Fruit fly (Drosophila melanogaster): ENCODE data around the gene CG12708.

Gene CG12708

DNA sequence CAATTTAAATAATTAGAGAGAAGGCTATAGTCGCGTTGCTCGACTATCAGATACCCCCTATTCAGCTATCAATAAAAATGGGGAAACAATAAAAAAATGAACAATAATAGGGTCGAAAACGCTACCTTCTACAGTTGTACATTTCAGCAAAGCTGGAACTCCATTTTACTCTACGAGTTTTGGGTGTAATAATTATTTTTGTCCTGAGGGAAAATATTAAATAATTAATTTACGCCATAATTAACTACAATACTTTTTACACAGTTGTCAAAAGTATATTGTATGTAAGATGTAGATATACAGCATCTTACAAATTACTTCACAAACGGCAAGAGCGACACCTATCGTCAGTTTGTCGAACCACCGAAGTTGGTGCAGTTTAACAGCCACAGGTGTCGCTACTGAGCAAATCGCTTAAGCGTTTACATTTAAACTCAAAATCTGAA lies 21.9 kb upstream of the CG12708 start (continued):
- TF ChIP-seq pnt (GFP tag; optimal IDR thresholded peaks at IDR 0.05) (peak; percentile 17), HLH54F (GFP tag; optimal IDR thresholded peaks at IDR 0.05) (peak; percentile 20), Bdp1 (GFP tag; optimal IDR thresholded peaks at IDR 0.05) (no peak), lbe (GFP tag; optimal IDR thresholded peaks at IDR 0.05) (no peak), chinmo (GFP tag; IDR thresholded peaks at IDR 0.05; ENCODE audit: partially characterized antibody) (0 out of 4 replicates have a peak, but pooled peaks have one; percentile 63), CG15601 (tag; optimal IDR thresholded peaks at IDR 0.05) (peak; percentile 34), sd (tag; optimal IDR thresholded peaks at IDR 0.05) (no peak), tin (GFP tag; optimal IDR thresholded peaks at IDR 0.05) (peak; percentile 42), dmrt11E (tag; optimal IDR thresholded peaks at IDR 0.05) (peak; percentile 25), unpg (GFP tag; optimal IDR thresholded peaks at IDR 0.05) (peak; percentile 32), Side (GFP tag; optimal IDR thresholded peaks at IDR 0.05) (no peak), Blimp-1 (GFP tag; optimal IDR thresholded peaks at IDR 0.05) (peak; percentile 4), ems (GFP tag; optimal IDR thresholded peaks at IDR 0.05) (no peak), vnd (GFP tag; IDR thresholded peaks at IDR 0.05; ENCODE audit: partially characterized antibody) (peak; percentile 75), CG17568 (GFP tag; optimal IDR thresholded peaks at IDR 0.05) (no peak), sna (GFP tag; IDR thresholded peaks at IDR 0.05; ENCODE audit: partially characterized antibody) (peak; percentile 76), CG3995 (GFP tag; optimal IDR thresholded peaks at IDR 0.05) (no peak), sima (GFP tag; optimal IDR thresholded peaks at IDR 0.05) (no peak), CG1603 (tag; optimal IDR thresholded peaks at IDR 0.05) (peak; percentile 50), Doc2 (GFP tag; IDR thresholded peaks at IDR 0.05) (no peak), da (GFP tag; optimal IDR thresholded peaks at IDR 0.05) (no peak), Nf-YB (GFP tag; optimal IDR thresholded peaks at IDR 0.05) (no peak), Hsf (GFP tag; optimal IDR thresholded peaks at IDR 0.05) (peak; percentile 63), h (optimal IDR thresholded peaks at IDR 0.05) (no peak), CG30020 (tag; optimal IDR thresholded peaks at IDR 0.05) (no peak), bsh (GFP tag; optimal IDR thresholded peaks at IDR 0.05) (peak in 1 of 2 experiments; percentile 41), CG42726 (GFP tag; IDR thresholded peaks at IDR 0.05; ENCODE audit: partially characterized antibody) (peak; percentile 60), CG12236 (GFP tag; optimal IDR thresholded peaks at IDR 0.05) (no peak), TFAM (GFP tag; optimal IDR thresholded peaks at IDR 0.05) (no peak), Dip2 (GFP tag; IDR thresholded peaks at IDR 0.05) (no peak), gt (GFP tag; IDR thresholded peaks at IDR 0.05) (no peak), HLH4C (GFP tag; IDR thresholded peaks at IDR 0.05; ENCODE audit: partially characterized antibody) (peak; percentile 94), CG14441 (GFP tag; IDR thresholded peaks at IDR 0.05) (peak; percentile 41; the same call in 1 of the 2 replicates), nmo (GFP tag; optimal IDR thresholded peaks at IDR 0.05) (peak; percentile 38), D (optimal IDR thresholded peaks at IDR 0.05) (no peak), D (GFP tag; optimal IDR thresholded peaks at IDR 0.05) (no peak), CG2129 (GFP tag; IDR thresholded peaks at IDR 0.05; ENCODE audit: partially characterized antibody) (no peak), HmgZ (tag; optimal IDR thresholded peaks at IDR 0.05) (peak; percentile 35), CG12391 (tag; optimal IDR thresholded peaks at IDR 0.05) (peak; percentile 12), hb (GFP tag; IDR thresholded peaks at IDR 0.05; ENCODE audit: partially characterized antibody) (peak; percentile 83; the same call in 2 of the 3 replicates), CG3407 (GFP tag; optimal IDR thresholded peaks at IDR 0.05) (no peak), Usf (GFP tag; optimal IDR thresholded peaks at IDR 0.05) (no peak), aop (GFP tag; IDR thresholded peaks at IDR 0.05) (no peak), CG9797 (GFP tag; optimal IDR thresholded peaks at IDR 0.05) (no peak), Hey (tag; optimal IDR thresholded peaks at IDR 0.05) (no peak), cwo (GFP tag; optimal IDR thresholded peaks at IDR 0.05) (no peak), her (GFP tag; optimal IDR thresholded peaks at IDR 0.05) (no peak), CG11398 (GFP tag; optimal IDR thresholded peaks at IDR 0.05) (no peak), Mes4 (GFP tag; optimal IDR thresholded peaks at IDR 0.05) (no peak), rib (GFP tag; IDR thresholded peaks at IDR 0.05) (no peak), corto (GFP tag; optimal IDR thresholded peaks at IDR 0.05) (no peak)
